Worm (Caenorhabditis elegans) whole organism, L1 larva: ENCODE results near the gene str-134.

Source experiments
- alr-1 ChIP-seq: fragments of 200-800 bp; sonication (Bioruptor generic); optimal IDR thresholded peaks from 2 replicates; lab custom pipeline; 2018; ENCODE audit warnings: borderline replicate concordance, mild to moderate bottlenecking, missing genetic modification characterization, missing compliant biosample characterization
- aly-2 ChIP-seq: fragments of 150-350 bp; optimal IDR thresholded peaks from 2 replicates; lab custom pipeline; 2014; ENCODE audit warnings: missing biosample characterization, missing genetic modification characterization
- egl-27 ChIP-seq, 2 experiments: fragments of 150-350 bp in 1 of 2; sonication (generic microtip); optimal IDR thresholded peaks; 3 replicates each; lab custom pipeline; 2017 to 2018; ENCODE audit warnings: missing biosample characterization in 2 of 2, missing genetic modification characterization in 2 of 2, missing genetic modification reagents in 2 of 2
- elt-2 ChIP-seq: sonication (generic microtip); optimal IDR thresholded peaks from 2 replicates; lab custom pipeline; 2016; ENCODE audit warnings: missing genetic modification characterization, mild to moderate bottlenecking, inconsistent platforms, missing compliant biosample characterization, missing genetic modification reagents
- lin-13 ChIP-seq: fragments of 150-350 bp; optimal IDR thresholded peaks from 2 replicates; lab custom pipeline; 2014; ENCODE audit warnings: missing biosample characterization, missing genetic modification reagents, missing genetic modification characterization
- nhr-11 ChIP-seq: fragments of 150-350 bp; optimal IDR thresholded peaks from 2 replicates; lab custom pipeline; 2014; ENCODE audit warnings: missing biosample characterization, missing genetic modification characterization
- snpc-4 ChIP-seq: fragments of 150-350 bp; optimal IDR thresholded peaks from 2 replicates; lab custom pipeline; 2014; ENCODE audit warnings: missing biosample characterization, missing genetic modification characterization
- unc-62 ChIP-seq: fragments of 150-350 bp; optimal IDR thresholded peaks from 2 replicates; lab custom pipeline; 2014; ENCODE audit warnings: missing biosample characterization, missing genetic modification reagents, missing genetic modification characterization

- TF ChIP-seq unc-62: no peak
- TF ChIP-seq snpc-4: no peak
- TF ChIP-seq egl-27 (tag; optimal IDR thresholded peaks at IDR 0.05; lab: Kevin White, UChicago): no peak
- no peak for TF ChIP-seq aly-2
- TF ChIP-seq lin-13 (GFP tag; lab: Kevin White, UChicago): no peak
- no peak for TF ChIP-seq alr-1 (tag; lab: Kevin White, UChicago)
- no peak for TF ChIP-seq nhr-11 (tag; lab: Kevin White, UChicago)
- no peak for TF ChIP-seq elt-2
Measured at ce11 chrV:743348-743747, at the start of gene str-134.
